Worm (Caenorhabditis elegans): ENCODE data around the gene swsn-3.

Gene swsn-3

ce11 chrIII:2724992-2725220 lies 43.6 kb downstream of the swsn-3 start, which contains the start of gene Y71H2AM.11:
TSS of gene Y71H2AM.11 (minus strand) at chrIII:2725092.
- TF ChIP-seq ZK546.5 (tag; optimal IDR thresholded peaks at IDR 0.05) (no peak), aly-2 (tag; optimal IDR thresholded peaks at IDR 0.05) (no peak), dve-1 (tag; optimal IDR thresholded peaks at IDR 0.05; ENCODE audit: insufficient read depth) (no peak), mes-2 (tag; optimal IDR thresholded peaks at IDR 0.05; ENCODE audit: poor library complexity, severe bottlenecking) (no peak), nhr-111 (GFP tag; optimal IDR thresholded peaks at IDR 0.05) (no peak), ceh-62 (tag; optimal IDR thresholded peaks at IDR 0.05) (no peak), hmg-1.1 (GFP tag; IDR thresholded peaks at IDR 0.05) (no peak), nhr-77 (tag; optimal IDR thresholded peaks at IDR 0.05) (no peak), ceh-44 (GFP tag; IDR thresholded peaks at IDR 0.05) (no peak), nhr-6 (tag; optimal IDR thresholded peaks at IDR 0.05) (no peak), egl-43 (GFP tag; IDR thresholded peaks at IDR 0.05) (no peak), ctbp-1 (GFP tag; IDR thresholded peaks at IDR 0.05) (no peak)

- TF ChIP-seq spr-1 (tag; optimal IDR thresholded peaks at IDR 0.05) (no peak), tra-1 (GFP tag; IDR thresholded peaks at IDR 0.05) (0 out of 2 replicates have a peak, but pooled peaks have one; percentile 15), nhr-77 (tag; optimal IDR thresholded peaks at IDR 0.05) (no peak)
These were observed 52.0 kb downstream of the swsn-3 start, which contains the start of gene tmem-132 for ce11 chrIII:2716514-2716913. TSS of gene tmem-132 (minus strand) at chrIII:2716614.
